Worm (Caenorhabditis elegans) whole organism, L1 larva: ENCODE data around the gene ZK402.5.

Source experiments
- aha-1 ChIP-seq: fragments of 150-350 bp; optimal IDR thresholded peaks from 2 replicates; lab custom pipeline; 2014; ENCODE audit warnings: missing biosample characterization, missing genetic modification characterization
- ama-1 ChIP-seq: fragments of 150-350 bp; optimal IDR thresholded peaks from 2 replicates; lab custom pipeline; 2014
- ceh-88 ChIP-seq: fragments of 200-800 bp; sonication (Bioruptor generic); IDR thresholded peaks from 2 replicates; pipeline ENCODE4 v1.3.6; 2022; ENCODE audit warnings: missing genetic modification characterization, missing compliant biosample characterization
- ceh-90 ChIP-seq: sonication (generic microtip); optimal IDR thresholded peaks from 2 replicates; lab custom pipeline; 2016; ENCODE audit warnings: missing genetic modification characterization, missing compliant biosample characterization
- ets-5 ChIP-seq: fragments of 200-800 bp; sonication (Bioruptor generic); IDR thresholded peaks from 2 replicates; pipeline ENCODE4 v1.3.6; 2022; ENCODE audit warnings: missing genetic modification characterization, missing compliant biosample characterization
- lin-15B ChIP-seq: fragments of 150-350 bp; sonication (generic microtip); optimal IDR thresholded peaks from 3 replicates; lab custom pipeline; 2014; ENCODE audit warnings: missing biosample characterization, missing genetic modification characterization
- lsy-2 ChIP-seq, 2 experiments: fragments of 150-350 bp; optimal IDR thresholded peaks; 2 replicates each; lab custom pipeline; 2014; ENCODE audit warnings: missing biosample characterization in 2 of 2, missing genetic modification characterization in 2 of 2
- nhr-76 ChIP-seq: sonication (generic microtip); optimal IDR thresholded peaks from 2 replicates; lab custom pipeline; 2017; ENCODE audit warnings: missing biosample characterization, missing genetic modification characterization
- snpc-4 ChIP-seq: fragments of 150-350 bp; optimal IDR thresholded peaks from 2 replicates; lab custom pipeline; 2014; ENCODE audit warnings: missing biosample characterization, missing genetic modification characterization

ce11 chrX:1358295-1358694 is 42.9 kb downstream of the ZK402.5 start, which contains the start of gene F56C3.3:
- TF ChIP-seq ceh-88 (GFP tag; lab: Robert Waterston, UW) (no peak), snpc-4 (tag; lab: Kevin White, UChicago) (no peak), ama-1 (lab: Kevin White, UChicago) (no peak), lin-15B (tag; lab: Kevin White, UChicago) (no peak), ceh-90 (tag; lab: Kevin White, UChicago) (no peak), ets-5 (no peak), nhr-76 (tag; lab: Kevin White, UChicago) (no peak), aha-1 (tag; lab: Kevin White, UChicago) (no peak), lsy-2 (tag; optimal IDR thresholded peaks at IDR 0.05; lab: Kevin White, UChicago) (no peak)
